Fruit fly (Drosophila melanogaster) whole organism, embryonic: Measurements from ENCODE around the gene Naxd.

Experiments
- Atf-2 ChIP-seq: fragments of 200-800 bp; sonication (Bioruptor generic); optimal IDR thresholded peaks from 2 replicates; lab custom pipeline; 2016; ENCODE audit warnings: missing biosample characterization, missing genetic modification characterization
- Awh ChIP-seq: fragments of 200-800 bp; sonication (Bioruptor generic); IDR thresholded peaks from 2 replicates; pipeline ENCODE4, ENCODE4 v1.3.6; 2022; ENCODE audit warnings: missing biosample characterization, missing genetic modification characterization
- CG10654 ChIP-seq: fragments of 200-800 bp; sonication (Bioruptor generic); optimal IDR thresholded peaks from 2 replicates; lab custom pipeline; 2016; ENCODE audit warnings: missing biosample characterization, missing genetic modification characterization
- CG13296 ChIP-seq: fragments of 200-800 bp; sonication (Bioruptor generic); optimal IDR thresholded peaks from 3 replicates; lab custom pipeline; 2018; ENCODE audit warnings: missing biosample characterization, mild to moderate bottlenecking, missing genetic modification characterization
- CG13894 ChIP-seq: fragments of 200-800 bp; sonication (Bioruptor generic); optimal IDR thresholded peaks from 3 replicates; lab custom pipeline; 2018; ENCODE audit warnings: missing biosample characterization, mild to moderate bottlenecking, missing genetic modification characterization, moderate library complexity
- CG15269 ChIP-seq: fragments of 200-800 bp; sonication (Bioruptor generic); optimal IDR thresholded peaks from 2 replicates; lab custom pipeline; 2018; ENCODE audit warnings: missing biosample characterization, mild to moderate bottlenecking, missing genetic modification characterization, moderate library complexity
- CG15601 ChIP-seq: fragments of 200-800 bp; sonication (Bioruptor generic); optimal IDR thresholded peaks from 3 replicates; lab custom pipeline; 2019; ENCODE audit warnings: missing biosample characterization, mild to moderate bottlenecking, missing genetic modification characterization, moderate library complexity
- CG16815 ChIP-seq: fragments of 200-800 bp; sonication (Bioruptor generic); optimal IDR thresholded peaks from 3 replicates; lab custom pipeline; 2017; ENCODE audit warnings: missing biosample characterization, mild to moderate bottlenecking, missing genetic modification characterization
- CG17359 ChIP-seq: fragments of 200-800 bp; sonication (Bioruptor generic); optimal IDR thresholded peaks from 3 replicates; lab custom pipeline; 2018; ENCODE audit warnings: missing biosample characterization, mild to moderate bottlenecking, missing genetic modification characterization, moderate library complexity
- CG2202 ChIP-seq: fragments of 200-800 bp; sonication (Bioruptor generic); optimal IDR thresholded peaks from 2 replicates; lab custom pipeline; 2018; ENCODE audit warnings: missing biosample characterization, mild to moderate bottlenecking, missing genetic modification characterization
- CG30020 ChIP-seq: fragments of 200-800 bp; optimal IDR thresholded peaks from 2 replicates; lab custom pipeline; 2019; ENCODE audit warnings: missing biosample characterization, mild to moderate bottlenecking, missing genetic modification characterization, moderate library complexity
- CG30431 ChIP-seq: fragments of 200-800 bp; sonication (Bioruptor generic); optimal IDR thresholded peaks from 2 replicates; lab custom pipeline; 2017; ENCODE audit warnings: missing biosample characterization, missing genetic modification characterization
- CG3281 ChIP-seq: fragments of 200-800 bp; sonication (Bioruptor generic); optimal IDR thresholded peaks from 3 replicates; lab custom pipeline; 2017; ENCODE audit warnings: missing biosample characterization, mild to moderate bottlenecking, missing genetic modification characterization
- CG3407 ChIP-seq: fragments of 200-800 bp; sonication (Bioruptor generic); optimal IDR thresholded peaks from 2 replicates; lab custom pipeline; 2018; ENCODE audit warnings: missing biosample characterization, mild to moderate bottlenecking, missing genetic modification characterization
- CG4707 ChIP-seq: fragments of 200-800 bp; sonication (Bioruptor generic); optimal IDR thresholded peaks from 2 replicates; lab custom pipeline; 2018; ENCODE audit warnings: missing biosample characterization, mild to moderate bottlenecking, missing genetic modification characterization, moderate library complexity
- CG6791 ChIP-seq: fragments of 200-800 bp; sonication (Bioruptor generic); IDR thresholded peaks from 3 replicates; pipeline ENCODE4 v1.3.6; 2022; ENCODE audit warnings: missing biosample characterization, missing genetic modification characterization; ENCODE audit not compliant: partially characterized antibody
- CG8359 ChIP-seq: fragments of 200-800 bp; sonication (Bioruptor generic); optimal IDR thresholded peaks from 2 replicates; lab custom pipeline; 2017; ENCODE audit warnings: missing biosample characterization, mild to moderate bottlenecking, missing genetic modification characterization, borderline replicate concordance
- CG9437 ChIP-seq: fragments of 200-800 bp; sonication (Bioruptor generic); optimal IDR thresholded peaks from 2 replicates; lab custom pipeline; 2018; ENCODE audit warnings: missing biosample characterization, mild to moderate bottlenecking, missing genetic modification characterization
- Elba2 ChIP-seq: fragments of 200-800 bp; sonication (Bioruptor generic); optimal IDR thresholded peaks from 3 replicates; lab custom pipeline; 2016; ENCODE audit warnings: missing biosample characterization, missing genetic modification characterization
- HHEX ChIP-seq: fragments of 200-800 bp; sonication (Bioruptor generic); optimal IDR thresholded peaks from 3 replicates; lab custom pipeline; 2017; ENCODE audit warnings: missing biosample characterization, mild to moderate bottlenecking, missing genetic modification characterization, missing genetic modification reagents
- Hr3 ChIP-seq: fragments of 200-800 bp; sonication (Bioruptor generic); optimal IDR thresholded peaks from 3 replicates; lab custom pipeline; 2016; ENCODE audit warnings: missing biosample characterization, missing genetic modification characterization
- Kr ChIP-seq: fragments of 200-800 bp; sonication (Bioruptor generic); optimal IDR thresholded peaks from 2 replicates; lab custom pipeline; 2017; ENCODE audit warnings: missing biosample characterization, mild to moderate bottlenecking, missing genetic modification characterization
- Med ChIP-seq: fragments of 200-800 bp; sonication (Bioruptor generic); peaks from one replicate; lab custom pipeline; 2016; ENCODE audit warnings: missing biosample characterization, missing genetic modification characterization, mild to moderate bottlenecking, inconsistent platforms, moderate library complexity
- NFAT ChIP-seq: fragments of 200-800 bp; sonication (Bioruptor generic); IDR thresholded peaks from 2 replicates; pipeline ENCODE4 v1.3.6; 2022; ENCODE audit warnings: missing biosample characterization, missing genetic modification characterization
- Pdp1 ChIP-seq, 2 experiments: fragments of 200-800 bp; sonication (Bioruptor generic); optimal IDR thresholded peaks; 3 replicates each; lab custom pipeline; 2016; ENCODE audit warnings: missing biosample characterization in 2 of 2, missing genetic modification characterization in 2 of 2, mild to moderate bottlenecking in 1 of 2, moderate library complexity in 1 of 2
- Sin3A ChIP-seq: fragments of >200 bp; optimal IDR thresholded peaks from 2 replicates; lab custom pipeline; 2018
- YL-1 ChIP-seq: fragments of 200-800 bp; sonication (Bioruptor generic); optimal IDR thresholded peaks from 3 replicates; lab custom pipeline; 2017; ENCODE audit warnings: missing biosample characterization, mild to moderate bottlenecking, missing genetic modification characterization
- bbx ChIP-seq: fragments of 200-800 bp; sonication (Bioruptor generic); IDR thresholded peaks from 2 replicates; pipeline ENCODE4 v1.3.6; 2022; ENCODE audit warnings: missing biosample characterization, missing genetic modification characterization; ENCODE audit not compliant: partially characterized antibody
- ci ChIP-seq: fragments of 200-800 bp; sonication (Bioruptor generic); IDR thresholded peaks from 3 replicates; pipeline ENCODE4 v1.3.6; 2022; ENCODE audit warnings: missing biosample characterization, missing genetic modification characterization
- da ChIP-seq: fragments of 200-800 bp; sonication (Bioruptor generic); optimal IDR thresholded peaks from 2 replicates; lab custom pipeline; 2016; ENCODE audit warnings: missing biosample characterization, missing genetic modification characterization
- gro ChIP-seq: fragments of 200-800 bp; sonication (Bioruptor generic); optimal IDR thresholded peaks from 2 replicates; lab custom pipeline; 2016; ENCODE audit warnings: missing biosample characterization, missing genetic modification characterization
- ham ChIP-seq: fragments of 200-800 bp; sonication (Bioruptor generic); IDR thresholded peaks from 2 replicates; pipeline ENCODE4 v1.3.6; 2022; ENCODE audit warnings: missing biosample characterization, missing genetic modification characterization
- hbn ChIP-seq: fragments of 200-800 bp; sonication (Bioruptor generic); IDR thresholded peaks from 2 replicates; pipeline ENCODE4 v1.3.6; 2022; ENCODE audit warnings: missing biosample characterization, missing genetic modification characterization; ENCODE audit not compliant: partially characterized antibody
- hkb ChIP-seq, 2 experiments: fragments of 200-800 bp in 1 of 2; fragments of >200 bp in 1 of 2; sonication (Bioruptor generic) in 1 of 2; IDR thresholded peaks in 1 of 2; optimal IDR thresholded peaks in 1 of 2; 2 replicates each; pipeline versions ENCODE4 v1.3.6 to Lab custom; 2017 to 2022; ENCODE audit warnings: missing biosample characterization in 1 of 2, missing genetic modification characterization in 1 of 2
- kay ChIP-seq: fragments of 200-800 bp; sonication (Bioruptor generic); optimal IDR thresholded peaks from 2 replicates; lab custom pipeline; 2016; ENCODE audit warnings: missing biosample characterization, missing genetic modification characterization
- nau ChIP-seq: fragments of 200-800 bp; sonication (Bioruptor generic); optimal IDR thresholded peaks from 3 replicates; lab custom pipeline; 2017; ENCODE audit warnings: missing biosample characterization, mild to moderate bottlenecking, missing genetic modification characterization, missing genetic modification reagents
- pum ChIP-seq: fragments of 200-800 bp; sonication (Bioruptor generic); optimal IDR thresholded peaks from 2 replicates; lab custom pipeline; 2016; ENCODE audit warnings: missing biosample characterization, missing genetic modification characterization
- repo ChIP-seq: fragments of 200-800 bp; sonication (Bioruptor generic); optimal IDR thresholded peaks from 2 replicates; lab custom pipeline; 2016; ENCODE audit warnings: missing biosample characterization, missing genetic modification characterization
- sc ChIP-seq, 3 experiments: fragments of >200 bp in 2 of 3; fragments of 200-800 bp in 1 of 3; sonication (Bioruptor generic) in 1 of 3; optimal IDR thresholded peaks; 2 replicates in 2 of 3; 3 replicates in 1 of 3; lab custom pipeline; 2017; ENCODE audit warnings: mild to moderate bottlenecking in 1 of 3, missing biosample characterization in 1 of 3, missing genetic modification characterization in 1 of 3, missing genetic modification reagents in 1 of 3
- slbo ChIP-seq: fragments of 200-800 bp; sonication (Bioruptor generic); IDR thresholded peaks from 2 replicates; pipeline ENCODE4 v1.3.6; 2022; ENCODE audit warnings: missing biosample characterization, missing genetic modification characterization
- slou ChIP-seq: fragments of 200-800 bp; sonication (Bioruptor generic); optimal IDR thresholded peaks from 3 replicates; lab custom pipeline; 2016; ENCODE audit warnings: missing biosample characterization, missing genetic modification characterization
- sqz ChIP-seq: fragments of 200-800 bp; sonication (Bioruptor generic); optimal IDR thresholded peaks from 3 replicates; lab custom pipeline; 2018; ENCODE audit warnings: missing biosample characterization, mild to moderate bottlenecking, missing genetic modification characterization
- toy ChIP-seq: fragments of 200-800 bp; sonication (Bioruptor generic); IDR thresholded peaks from 2 replicates; pipeline ENCODE4 v1.3.6; 2022; ENCODE audit warnings: missing biosample characterization, missing genetic modification characterization
- unc-4 ChIP-seq: fragments of 200-800 bp; sonication (Bioruptor generic); IDR thresholded peaks from 2 replicates; pipeline ENCODE4 v1.3.6; 2022; ENCODE audit warnings: missing biosample characterization, missing genetic modification characterization; ENCODE audit not compliant: partially characterized antibody
- wek ChIP-seq: fragments of 200-800 bp; sonication (Bioruptor generic); optimal IDR thresholded peaks from 3 replicates; lab custom pipeline; 2018; ENCODE audit warnings: missing biosample characterization, mild to moderate bottlenecking, missing genetic modification characterization, moderate library complexity
- z ChIP-seq: fragments of 200-800 bp; sonication (Bioruptor generic); IDR thresholded peaks from 3 replicates; pipeline ENCODE4 v1.3.6; 2022; ENCODE audit warnings: missing biosample characterization, missing genetic modification characterization

Naxd gene

DNA sequence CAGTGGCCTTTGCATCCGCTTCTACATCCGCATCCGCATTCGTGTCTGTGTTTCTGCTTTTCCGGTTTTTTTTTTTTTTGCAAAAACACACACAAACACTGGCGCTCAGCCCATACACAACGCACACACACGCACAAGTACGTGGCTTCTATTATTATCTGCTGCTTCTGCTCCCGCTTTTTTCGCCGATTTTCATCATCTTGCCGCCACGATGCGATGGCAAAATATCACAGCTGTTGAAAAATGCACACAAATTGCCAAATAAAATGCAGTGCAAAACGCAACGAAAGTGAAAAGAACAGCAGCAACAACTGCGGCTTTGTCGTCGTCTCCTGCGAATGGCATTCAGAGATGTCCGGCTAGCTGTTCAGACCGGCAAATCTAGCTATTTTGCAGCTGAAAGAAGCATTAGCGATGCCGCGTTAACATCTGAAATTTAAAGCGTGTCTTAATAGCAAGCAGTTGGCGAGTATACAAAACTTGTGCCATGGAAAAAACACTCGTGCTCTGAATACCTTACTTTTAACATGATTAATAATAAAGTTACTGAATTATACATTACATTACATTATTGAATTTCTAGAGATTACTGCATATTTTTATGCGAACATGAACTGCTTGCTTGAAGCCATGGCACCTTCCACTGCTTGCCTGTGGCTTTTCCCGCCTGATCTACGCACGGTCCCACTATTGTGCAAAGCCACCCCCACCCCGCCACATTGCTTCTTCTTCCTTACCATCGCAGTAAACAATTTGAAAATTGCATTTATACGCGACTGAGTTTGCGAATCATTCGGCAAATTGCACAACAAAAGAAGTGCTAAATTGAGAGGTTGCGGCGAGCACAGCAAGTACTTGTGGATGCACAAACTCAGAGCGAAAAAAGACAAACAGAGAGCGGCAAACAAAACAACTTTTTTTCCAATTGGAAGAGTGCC lies 34.8 kb downstream of the Naxd start, which contains the start of the genes Ugt316A1 and Sfxn2 (continued):
- peak; percentile 47 for TF ChIP-seq CG13894 (tag; lab: Kevin White, UChicago)
- TF ChIP-seq CG30431: peak; percentile 25
- 0 out of 2 replicates have a peak, but pooled peaks have one; percentile 13 for TF ChIP-seq hbn (GFP tag; lab: Robert Waterston, UW)
- TF ChIP-seq CG3407 (GFP tag; lab: Kevin White, UChicago): peak; percentile 4
- TF ChIP-seq sc (optimal IDR thresholded peaks at IDR 0.05; lab: Kevin White, UChicago): no peak
- TF ChIP-seq sc (GFP tag; optimal IDR thresholded peaks at IDR 0.05; lab: Kevin White, UChicago): no peak
- TF ChIP-seq kay: peak; percentile 38
- no peak for TF ChIP-seq CG8359
- no peak for TF ChIP-seq CG9437 (GFP tag; lab: Kevin White, UChicago)
- 0 out of 3 replicates have a peak, but pooled peaks have one; percentile 10 for TF ChIP-seq CG6791 (GFP tag; lab: Robert Waterston, UW)
- TF ChIP-seq CG15601 (tag; lab: Kevin White, UChicago): peak; percentile 42
- peak; percentile 19 for TF ChIP-seq CG10654
- TF ChIP-seq CG30020 (tag; lab: Kevin White, UChicago): peak; percentile 11
- TF ChIP-seq unc-4 (GFP tag; lab: Robert Waterston, UW): 0 out of 2 replicates have a peak, but pooled peaks have one; percentile 38
- TF ChIP-seq toy (GFP tag; lab: Robert Waterston, UW): no peak
- TF ChIP-seq CG13296 (GFP tag; lab: Kevin White, UChicago): no peak
- no peak for TF ChIP-seq Kr
- TF ChIP-seq da (GFP tag; lab: Kevin White, UChicago): no peak
- no peak for TF ChIP-seq wek (GFP tag; lab: Kevin White, UChicago)
- 0 out of 2 replicates have a peak, but pooled peaks have one; percentile 12 for TF ChIP-seq bbx (GFP tag; lab: Robert Waterston, UW)
- TF ChIP-seq CG16815 (GFP tag; lab: Kevin White, UChicago): peak; percentile 3
- 0 out of 3 replicates have a peak, but pooled peaks have one; percentile 21 for TF ChIP-seq z (GFP tag; lab: Robert Waterston, UW)
- peak; percentile 54 for TF ChIP-seq pum (GFP tag; lab: Kevin White, UChicago)
- peak; percentile 48; the same call in 1 of the 2 replicates for TF ChIP-seq Awh (GFP tag; lab: Robert Waterston, UW)
- TF ChIP-seq CG2202: no peak
- peak; percentile 91 for TF ChIP-seq Elba2 (GFP tag; lab: Kevin White, UChicago)
- no peak for TF ChIP-seq repo (GFP tag; lab: Kevin White, UChicago)
- TF ChIP-seq YL-1 (GFP tag; lab: Kevin White, UChicago): peak; percentile 51
- TF ChIP-seq slbo: peak; percentile 68
- TF ChIP-seq CG3281 (GFP tag; lab: Kevin White, UChicago): no peak
- TF ChIP-seq ham: no peak
- no peak for TF ChIP-seq NFAT (GFP tag; lab: Robert Waterston, UW)
- TF ChIP-seq Pdp1 (GFP tag; optimal IDR thresholded peaks at IDR 0.05; lab: Kevin White, UChicago): peak; percentile 6 to 19
- peak; percentile 87 for TF ChIP-seq Med (GFP tag; lab: Kevin White, UChicago)
- peak; percentile 97 for TF ChIP-seq Sin3A (lab: Kevin White, UChicago)
- TF ChIP-seq hkb (optimal IDR thresholded peaks at IDR 0.05; lab: Kevin White, UChicago): peak; percentile 98
- no peak for TF ChIP-seq hkb (GFP tag; IDR thresholded peaks at IDR 0.05; lab: Robert Waterston, UW)
- TF ChIP-seq sqz: peak; percentile 75
- peak; percentile 2 for TF ChIP-seq CG15269 (tag; lab: Kevin White, UChicago)
- TF ChIP-seq Hr3: peak; percentile 41
- TF ChIP-seq CG4707: no peak
- TF ChIP-seq gro: no peak
- TF ChIP-seq slou (GFP tag; lab: Kevin White, UChicago): no peak
- TF ChIP-seq HHEX (GFP tag; lab: Kevin White, UChicago): no peak
- no peak for TF ChIP-seq nau (GFP tag; lab: Kevin White, UChicago)
- no peak for TF ChIP-seq CG17359 (tag; lab: Kevin White, UChicago)
- TF ChIP-seq Atf-2 (GFP tag; lab: Kevin White, UChicago): no peak
- peak; percentile 55 for TF ChIP-seq ci (GFP tag; lab: Robert Waterston, UW)
